Worm (Caenorhabditis elegans) whole organism, early embryonic: ENCODE data around the gene F49F1.18.

Experiments used
- B0310.2 ChIP-seq: sonication (generic microtip); optimal IDR thresholded peaks from 2 replicates; lab custom pipeline; 2016; ENCODE audit warnings: mild to moderate bottlenecking, missing genetic modification characterization, missing compliant biosample characterization
- F13C5.2 ChIP-seq: sonication (generic microtip); optimal IDR thresholded peaks from 2 replicates; lab custom pipeline; 2017; ENCODE audit warnings: mild to moderate bottlenecking, missing genetic modification characterization, inconsistent platforms, missing compliant biosample characterization
- aly-1 ChIP-seq: sonication (generic microtip); optimal IDR thresholded peaks from 2 replicates; lab custom pipeline; 2016; ENCODE audit warnings: missing genetic modification characterization, missing compliant biosample characterization
- ama-1 ChIP-seq: fragments of 150-350 bp; optimal IDR thresholded peaks from 2 replicates; lab custom pipeline; 2014
- ceh-13 ChIP-seq: fragments of 200-800 bp; sonication (Bioruptor generic); optimal IDR thresholded peaks from 2 replicates; lab custom pipeline; 2018; ENCODE audit warnings: mild to moderate bottlenecking, missing genetic modification characterization, missing compliant biosample characterization
- ceh-36 ChIP-seq: sonication (generic microtip); optimal IDR thresholded peaks from 2 replicates; lab custom pipeline; 2016; ENCODE audit warnings: missing genetic modification characterization, inconsistent platforms, missing compliant biosample characterization
- ets-7 ChIP-seq: sonication (generic microtip); optimal IDR thresholded peaks from 2 replicates; lab custom pipeline; 2016; ENCODE audit warnings: missing genotype, missing genetic modification characterization, missing compliant biosample characterization
- flt-1 ChIP-seq: fragments of 200-800 bp; sonication (Bioruptor generic); IDR thresholded peaks from 2 replicates; pipeline ENCODE4 v1.3.6; 2022; ENCODE audit warnings: missing genetic modification characterization, missing compliant biosample characterization
- hmbx-1 ChIP-seq: sonication (generic microtip); optimal IDR thresholded peaks from 2 replicates; lab custom pipeline; 2016; ENCODE audit warnings: mild to moderate bottlenecking, missing genetic modification characterization, missing compliant biosample characterization
- hmg-4 ChIP-seq: fragments of 200-800 bp; sonication (Bioruptor generic); optimal IDR thresholded peaks from 2 replicates; lab custom pipeline; 2018; ENCODE audit warnings: mild to moderate bottlenecking, missing genetic modification characterization, missing compliant biosample characterization
- hnd-1 ChIP-seq: sonication (generic microtip); optimal IDR thresholded peaks from 2 replicates; lab custom pipeline; 2016; ENCODE audit warnings: missing genetic modification characterization, missing compliant biosample characterization
- pes-1 ChIP-seq: fragments of 200-800 bp; sonication (Bioruptor generic); IDR thresholded peaks from 2 replicates; pipeline ENCODE4 v1.3.6; 2022; ENCODE audit warnings: missing genetic modification reagents, missing genetic modification characterization, missing compliant biosample characterization
- scrt-1 ChIP-seq: fragments of 200-800 bp; sonication (Bioruptor generic); IDR thresholded peaks from 2 replicates; pipeline ENCODE4 v1.3.6; 2022; ENCODE audit warnings: missing genetic modification characterization, missing compliant biosample characterization
- sea-1 ChIP-seq: fragments of 200-800 bp; sonication (Bioruptor generic); conservative IDR thresholded peaks from 2 replicates; pipeline ENCODE4 v1.3.6; 2022; ENCODE audit warnings: missing genetic modification characterization, missing compliant biosample characterization
- tbx-11 ChIP-seq: fragments of 200-800 bp; sonication (Bioruptor generic); IDR thresholded peaks from 2 replicates; pipeline ENCODE4 v1.3.6; 2022; ENCODE audit warnings: missing genetic modification characterization, missing compliant biosample characterization
- tbx-37 ChIP-seq: fragments of 200-800 bp; sonication (Bioruptor generic); conservative IDR thresholded peaks from 2 replicates; pipeline ENCODE4 v1.3.6; 2022; ENCODE audit warnings: missing genetic modification reagents, missing genetic modification characterization, missing compliant biosample characterization
- tra-4 ChIP-seq: sonication (generic microtip); optimal IDR thresholded peaks from 2 replicates; lab custom pipeline; 2017; ENCODE audit warnings: missing genetic modification characterization, missing compliant biosample characterization

The F49F1.18 gene

ce11 chrIV:4172242-4172641, 32.1 kb upstream of the F49F1.18 start:
- TF ChIP-seq tbx-11 (GFP tag; lab: Robert Waterston, UW), result no peak
- no peak for TF ChIP-seq tbx-37 (GFP tag; lab: Robert Waterston, UW)

- TF ChIP-seq ceh-36 (tag; lab: Kevin White, UChicago) (no peak), tbx-37 (GFP tag; lab: Robert Waterston, UW) (0 out of 2 replicates have a peak, but pooled peaks have one; percentile 27), aly-1 (tag; lab: Kevin White, UChicago) (no peak)
Measured at ce11 chrIV:4171531-4172163, 31.5 kb upstream of the F49F1.18 start, which contains the start of the genes K08D10.13 and rnp-2. K08D10.13 (minus strand) TSS chrIV:4171581. rnp-2 (plus strand) TSS chrIV:4172076.

ce11 chrIV:4167296-4167695, 27.1 kb upstream of the F49F1.18 start:
- TF ChIP-seq hmg-4 (GFP tag; lab: Kevin White, UChicago) (no peak), ama-1 (no peak), B0310.2 (no peak), ets-7 (tag; lab: Kevin White, UChicago) (no peak), ceh-36 (tag; lab: Kevin White, UChicago) (no peak)

ce11 chrIV:4164392-4164791, 24.2 kb upstream of the F49F1.18 start, which contains the start of gene scrm-8:
scrm-8 (plus strand) TSS chrIV:4164692.
- no peak for TF ChIP-seq F13C5.2 (tag; lab: Kevin White, UChicago)
- no peak for TF ChIP-seq pes-1 (GFP tag; lab: Robert Waterston, UW)
- no peak for TF ChIP-seq hmg-4 (GFP tag; lab: Kevin White, UChicago)
- TF ChIP-seq hmbx-1 (tag; lab: Kevin White, UChicago), result no peak
- TF ChIP-seq ets-7 (tag; lab: Kevin White, UChicago), result no peak
- no peak for TF ChIP-seq sea-1
- TF ChIP-seq hnd-1 (tag; lab: Kevin White, UChicago), result no peak
- no peak for TF ChIP-seq tbx-11 (GFP tag; lab: Robert Waterston, UW)
- TF ChIP-seq scrt-1 (GFP tag; lab: Robert Waterston, UW), result no peak
- no peak for TF ChIP-seq aly-1 (tag; lab: Kevin White, UChicago)
- TF ChIP-seq tbx-37 (GFP tag; lab: Robert Waterston, UW), result no peak
- TF ChIP-seq tra-4 (tag; lab: Kevin White, UChicago), result no peak
- TF ChIP-seq flt-1 (GFP tag; lab: Robert Waterston, UW), result no peak
- no peak for TF ChIP-seq ceh-36 (tag; lab: Kevin White, UChicago)
- no peak for TF ChIP-seq ceh-13
- TF ChIP-seq B0310.2, result no peak
- TF ChIP-seq ama-1, result no peak

ce11 chrIV:4162121-4162520, 22.0 kb upstream of the F49F1.18 start, which contains the start of gene scrm-5:
scrm-5 (plus strand) TSS chrIV:4162421.
- TF ChIP-seq B0310.2 (no peak), tbx-11 (GFP tag; lab: Robert Waterston, UW) (no peak), hmg-4 (GFP tag; lab: Kevin White, UChicago) (no peak), F13C5.2 (tag; lab: Kevin White, UChicago) (no peak), tbx-37 (GFP tag; lab: Robert Waterston, UW) (no peak), ceh-13 (no peak), hmbx-1 (tag; lab: Kevin White, UChicago) (no peak), sea-1 (no peak), aly-1 (tag; lab: Kevin White, UChicago) (no peak), tra-4 (tag; lab: Kevin White, UChicago) (no peak), scrt-1 (GFP tag; lab: Robert Waterston, UW) (no peak)

ce11 chrIV:4154641-4155040, 14.5 kb upstream of the F49F1.18 start, which contains the start of gene K08D10.14:
K08D10.14 (plus strand) TSS chrIV:4154941.
- no peak for TF ChIP-seq tbx-11 (GFP tag; lab: Robert Waterston, UW)
- TF ChIP-seq pes-1 (GFP tag; lab: Robert Waterston, UW), result no peak
- no peak for TF ChIP-seq tbx-37 (GFP tag; lab: Robert Waterston, UW)
- no peak for TF ChIP-seq ama-1
- no peak for TF ChIP-seq hnd-1 (tag; lab: Kevin White, UChicago)
- no peak for TF ChIP-seq ceh-36 (tag; lab: Kevin White, UChicago)
- no peak for TF ChIP-seq flt-1 (GFP tag; lab: Robert Waterston, UW)
- no peak for TF ChIP-seq B0310.2
- TF ChIP-seq aly-1 (tag; lab: Kevin White, UChicago), result no peak
- TF ChIP-seq sea-1, result no peak
- TF ChIP-seq ceh-13, result no peak
- TF ChIP-seq scrt-1 (GFP tag; lab: Robert Waterston, UW), result no peak
- no peak for TF ChIP-seq ets-7 (tag; lab: Kevin White, UChicago)
- no peak for TF ChIP-seq F13C5.2 (tag; lab: Kevin White, UChicago)
- TF ChIP-seq tra-4 (tag; lab: Kevin White, UChicago), result no peak
- no peak for TF ChIP-seq hmbx-1 (tag; lab: Kevin White, UChicago)

- TF ChIP-seq ceh-13, result no peak
- no peak for TF ChIP-seq hnd-1 (tag; lab: Kevin White, UChicago)
- no peak for TF ChIP-seq tbx-37 (GFP tag; lab: Robert Waterston, UW)
- TF ChIP-seq tra-4 (tag; lab: Kevin White, UChicago), result no peak
- TF ChIP-seq ceh-36 (tag; lab: Kevin White, UChicago), result no peak
- no peak for TF ChIP-seq hmg-4 (GFP tag; lab: Kevin White, UChicago)
Measured at ce11 chrIV:4152143-4152542, 12.0 kb upstream of the F49F1.18 start, which contains the start of the genes K08D10.10 and R07C12.1. K08D10.10 (plus strand) TSS chrIV:4152235. R07C12.1 (plus strand) TSS chrIV:4152456.

ce11 chrIV:4150138-4150537, 10.0 kb upstream of the F49F1.18 start:
- no peak for TF ChIP-seq scrt-1 (GFP tag; lab: Robert Waterston, UW)
- no peak for TF ChIP-seq hmbx-1 (tag; lab: Kevin White, UChicago)
- TF ChIP-seq flt-1 (GFP tag; lab: Robert Waterston, UW), result no peak
- no peak for TF ChIP-seq B0310.2
- no peak for TF ChIP-seq ceh-36 (tag; lab: Kevin White, UChicago)
- TF ChIP-seq ets-7 (tag; lab: Kevin White, UChicago), result no peak
- no peak for TF ChIP-seq tbx-11 (GFP tag; lab: Robert Waterston, UW)
- no peak for TF ChIP-seq tra-4 (tag; lab: Kevin White, UChicago)
- no peak for TF ChIP-seq ama-1
- TF ChIP-seq tbx-37 (GFP tag; lab: Robert Waterston, UW), result no peak
- no peak for TF ChIP-seq sea-1
- TF ChIP-seq F13C5.2 (tag; lab: Kevin White, UChicago), result no peak
- TF ChIP-seq ceh-13, result no peak
- TF ChIP-seq aly-1 (tag; lab: Kevin White, UChicago), result no peak
- TF ChIP-seq pes-1 (GFP tag; lab: Robert Waterston, UW), result no peak
- TF ChIP-seq hmg-4 (GFP tag; lab: Kevin White, UChicago), result no peak
